Fruit fly (Drosophila melanogaster) whole organism, pupa: Measurements from ENCODE around the gene Desi.

Experiments used
- CG10348 ChIP-seq: fragments of 200-800 bp; sonication (Bioruptor generic); IDR thresholded peaks from 2 replicates; pipeline ENCODE4 v1.3.6; 2022; ENCODE audit warnings: missing biosample characterization, missing genetic modification characterization
- CG12605 ChIP-seq: fragments of 200-800 bp; sonication (Bioruptor generic); IDR thresholded peaks from 2 replicates; pipeline ENCODE4 v1.3.6; 2022; ENCODE audit warnings: missing biosample characterization, missing genetic modification characterization
- CG13204 ChIP-seq: fragments of 200-800 bp; sonication (Bioruptor generic); optimal IDR thresholded peaks from 2 replicates; lab custom pipeline; 2018; ENCODE audit warnings: missing biosample characterization, mild to moderate bottlenecking, missing genetic modification characterization, moderate library complexity
- CG14655 ChIP-seq: fragments of 200-800 bp; sonication (Bioruptor generic); optimal IDR thresholded peaks from 3 replicates; lab custom pipeline; 2017; ENCODE audit warnings: mild to moderate bottlenecking, missing biosample characterization, missing genetic modification reagents, missing genetic modification characterization
- CG15710 ChIP-seq: fragments of 200-800 bp; sonication (Bioruptor generic); optimal IDR thresholded peaks from 2 replicates; lab custom pipeline; 2018; ENCODE audit warnings: missing biosample characterization, mild to moderate bottlenecking, missing genetic modification characterization, moderate library complexity
- CG17806 ChIP-seq: fragments of 200-800 bp; sonication (Bioruptor generic); optimal IDR thresholded peaks from 2 replicates; lab custom pipeline; 2018; ENCODE audit warnings: missing biosample characterization, mild to moderate bottlenecking, missing genetic modification characterization, moderate library complexity
- CG32121 ChIP-seq: fragments of 200-800 bp; sonication (Bioruptor generic); IDR thresholded peaks from 2 replicates; pipeline ENCODE4 v1.3.6; 2022; ENCODE audit warnings: missing biosample characterization, missing genetic modification characterization
- CG34367 ChIP-seq: fragments of 200-800 bp; sonication (Bioruptor generic); optimal IDR thresholded peaks from 2 replicates; lab custom pipeline; 2018; ENCODE audit warnings: missing biosample characterization, mild to moderate bottlenecking, missing genetic modification characterization
- CG4496 ChIP-seq: fragments of 200-800 bp; sonication (Bioruptor generic); IDR thresholded peaks from 3 replicates; pipeline ENCODE4 v1.3.6; 2022; ENCODE audit warnings: missing biosample characterization, missing genetic modification characterization
- CG8159 ChIP-seq: fragments of 200-800 bp; sonication (Bioruptor generic); optimal IDR thresholded peaks from 3 replicates; lab custom pipeline; 2018; ENCODE audit warnings: missing biosample characterization, mild to moderate bottlenecking, missing genetic modification characterization, moderate library complexity
- CG8301 ChIP-seq: fragments of 200-800 bp; sonication (Bioruptor generic); optimal IDR thresholded peaks from 2 replicates; lab custom pipeline; 2018; ENCODE audit warnings: missing biosample characterization, mild to moderate bottlenecking, missing genetic modification characterization
- CG9948 ChIP-seq: fragments of 200-800 bp; sonication (Bioruptor generic); optimal IDR thresholded peaks from 2 replicates; lab custom pipeline; 2018; ENCODE audit warnings: missing biosample characterization, mild to moderate bottlenecking, missing genetic modification characterization, moderate library complexity
- D1 ChIP-seq: fragments of 200-800 bp; sonication (Bioruptor generic); optimal IDR thresholded peaks from 2 replicates; lab custom pipeline; 2018; ENCODE audit warnings: missing biosample characterization, mild to moderate bottlenecking, missing genetic modification characterization, moderate library complexity
- EcR ChIP-seq: fragments of 200-800 bp; sonication (Bioruptor generic); optimal IDR thresholded peaks from 3 replicates; lab custom pipeline; 2019; ENCODE audit warnings: missing biosample characterization, missing genetic modification characterization, mild to moderate bottlenecking, moderate library complexity, missing genetic modification reagents
- Ets98B ChIP-seq: fragments of 200-800 bp; sonication (Bioruptor generic); IDR thresholded peaks from 2 replicates; pipeline ENCODE4 v1.3.6; 2022; ENCODE audit warnings: missing biosample characterization, missing genetic modification characterization
- Pif1A ChIP-seq: fragments of 200-800 bp; sonication (Bioruptor generic); optimal IDR thresholded peaks from 3 replicates; lab custom pipeline; 2016; ENCODE audit warnings: missing biosample characterization, missing genetic modification characterization
- Pif1B ChIP-seq: fragments of 200-800 bp; sonication (Bioruptor generic); optimal IDR thresholded peaks from 3 replicates; lab custom pipeline; 2016; ENCODE audit warnings: missing biosample characterization, missing genetic modification characterization
- Snoo ChIP-seq: fragments of 200-800 bp; sonication (Bioruptor generic); optimal IDR thresholded peaks from 3 replicates; lab custom pipeline; 2017; ENCODE audit warnings: missing biosample characterization, mild to moderate bottlenecking, missing genetic modification characterization, inconsistent platforms
- fd96Ca ChIP-seq: fragments of 200-800 bp; sonication (Bioruptor generic); IDR thresholded peaks from 3 replicates; pipeline ENCODE4 v1.3.6; 2022; ENCODE audit warnings: missing biosample characterization, missing genetic modification characterization
- gl ChIP-seq: fragments of 200-800 bp; sonication (Bioruptor generic); optimal IDR thresholded peaks from 2 replicates; lab custom pipeline; 2018; ENCODE audit warnings: missing biosample characterization, mild to moderate bottlenecking, missing genetic modification characterization
- rn ChIP-seq: fragments of 200-800 bp; sonication (Bioruptor generic); IDR thresholded peaks from 2 replicates; pipeline ENCODE4 v1.3.6; 2022; ENCODE audit warnings: missing biosample characterization, missing genetic modification characterization

Gene Desi

dm6 chr3R:10815032-10815431 is 35.7 kb downstream of the Desi start, which contains the start of the genes CG14693 and TTLL15:
Gene CG14693 (minus strand): TSS chr3R:10815047.
Gene TTLL15 (plus strand): TSS chr3R:10815288.
- TF ChIP-seq CG9948 (tag; lab: Kevin White, UChicago) = no peak
- TF ChIP-seq D1 = peak; percentile 27

DNA sequence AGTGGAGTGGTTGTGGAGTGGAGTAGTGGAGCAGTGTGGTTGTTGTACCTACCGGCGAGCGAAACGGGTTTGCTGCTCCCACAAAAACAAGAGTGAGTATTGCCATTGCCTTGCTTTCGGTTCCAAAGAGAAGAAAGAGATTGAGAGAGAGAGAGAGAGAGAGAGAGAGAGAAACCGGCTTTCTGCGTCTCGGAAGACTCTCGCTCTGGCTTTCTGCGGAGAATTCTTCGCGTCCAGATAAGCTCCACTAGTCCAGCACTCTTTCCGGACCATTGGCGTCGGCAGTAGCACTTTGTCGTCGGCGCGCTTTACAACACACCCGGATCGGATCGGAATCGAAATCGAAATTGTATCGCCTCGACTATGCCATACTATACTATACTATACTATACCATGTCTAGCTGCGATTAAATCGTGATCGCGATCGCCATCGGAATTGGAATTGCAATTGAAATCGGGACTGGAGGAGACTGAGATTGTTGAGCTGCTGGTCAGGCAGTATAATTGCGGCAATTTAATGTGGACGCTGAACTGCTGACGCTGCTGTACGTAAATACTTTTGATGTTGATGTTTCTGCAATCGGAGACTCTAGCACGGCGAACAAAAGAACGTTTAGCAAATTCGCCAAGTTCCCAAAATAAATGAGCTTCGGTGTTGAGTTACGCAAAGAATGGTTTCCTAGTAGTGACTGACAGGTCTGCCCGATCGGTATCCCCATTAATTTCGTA is 47.6 kb downstream of the Desi start, which contains the start of gene Cad86C:
Cad86C (plus strand) TSS at position 284 of the 729 bp plus-strand sequence.
- TF ChIP-seq Pif1A (GFP tag; lab: Kevin White, UChicago) (peak; percentile 51), CG34367 (tag; lab: Kevin White, UChicago) (no peak), CG8159 (tag; lab: Kevin White, UChicago) (peak; percentile 19), CG4496 (GFP tag; lab: Robert Waterston, UW) (peak; percentile 53; the same call in 2 of the 3 replicates), CG32121 (GFP tag; lab: Robert Waterston, UW) (peak; percentile 44; the same call in 1 of the 2 replicates), CG15710 (tag; lab: Kevin White, UChicago) (no peak), CG9948 (tag; lab: Kevin White, UChicago) (no peak), EcR (peak; percentile 75), CG17806 (tag; lab: Kevin White, UChicago) (no peak), Pif1B (GFP tag; lab: Kevin White, UChicago) (peak; percentile 54), fd96Ca (GFP tag; lab: Robert Waterston, UW) (peak; percentile 54; the same call in 2 of the 3 replicates), CG13204 (GFP tag; lab: Kevin White, UChicago) (peak; percentile 25), CG8301 (tag; lab: Kevin White, UChicago) (peak; percentile 7), Ets98B (GFP tag; lab: Robert Waterston, UW) (peak; percentile 72), Snoo (tag; lab: Kevin White, UChicago) (peak; percentile 10), CG12605 (GFP tag; lab: Robert Waterston, UW) (peak; percentile 68), CG14655 (GFP tag; lab: Kevin White, UChicago) (peak; percentile 7)
- TF ChIP-seq, all 21 proteins: peak for 13

DNA sequence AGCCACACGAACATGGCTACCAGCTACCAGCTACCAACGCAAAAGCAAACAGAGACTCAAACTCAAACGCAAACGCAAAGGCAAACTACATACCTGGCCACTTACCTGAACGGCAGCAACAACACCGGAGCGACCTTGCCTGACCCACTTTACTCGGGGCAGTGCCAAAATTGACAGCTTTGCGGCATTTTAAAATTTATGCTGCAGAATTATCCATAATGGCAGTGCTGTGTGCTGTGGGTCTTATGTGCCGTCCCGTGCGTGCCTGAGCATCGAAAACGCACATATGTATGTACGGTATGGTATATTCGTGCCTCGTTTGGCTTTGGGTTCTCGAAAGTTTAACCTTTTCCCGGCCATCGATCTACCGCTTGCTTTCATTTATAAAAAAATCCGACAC is 49.3 kb downstream of the Desi start:
- TF ChIP-seq CG14655 (GFP tag; lab: Kevin White, UChicago) = no peak

dm6 chr3R:10829746-10830145 is 50.4 kb downstream of the Desi start:
- TF ChIP-seq gl (tag; lab: Kevin White, UChicago) = peak; percentile 23
- no peak for TF ChIP-seq fd96Ca (GFP tag; lab: Robert Waterston, UW)
- TF ChIP-seq CG8301 (tag; lab: Kevin White, UChicago) = peak; percentile 54
- no peak for TF ChIP-seq CG32121 (GFP tag; lab: Robert Waterston, UW)
- TF ChIP-seq CG14655 (GFP tag; lab: Kevin White, UChicago) = peak; percentile 67
- peak; percentile 80 for TF ChIP-seq CG8159 (tag; lab: Kevin White, UChicago)
- no peak for TF ChIP-seq CG13204 (GFP tag; lab: Kevin White, UChicago)
- TF ChIP-seq Pif1B (GFP tag; lab: Kevin White, UChicago) = peak; percentile 14
- peak; percentile 77 for TF ChIP-seq CG15710 (tag; lab: Kevin White, UChicago)
- TF ChIP-seq D1 = no peak
- TF ChIP-seq rn (GFP tag; lab: Robert Waterston, UW) = no peak
- no peak for TF ChIP-seq CG4496 (GFP tag; lab: Robert Waterston, UW)
- TF ChIP-seq Pif1A (GFP tag; lab: Kevin White, UChicago) = peak; percentile 42
- peak; percentile 70 for TF ChIP-seq CG34367 (tag; lab: Kevin White, UChicago)
- TF ChIP-seq CG12605 (GFP tag; lab: Robert Waterston, UW) = no peak
- TF ChIP-seq CG17806 (tag; lab: Kevin White, UChicago) = peak; percentile 72
- no peak for TF ChIP-seq CG10348 (GFP tag; lab: Robert Waterston, UW)
- TF ChIP-seq CG9948 (tag; lab: Kevin White, UChicago) = peak; percentile 74
